Fruit fly (Drosophila melanogaster) whole organism, embryonic: ENCODE measurements around the gene RpL35.
A peak's percentile ranks its signal among the peaks of the same experiment; 100 is the strongest.

Source experiments
- Adf1 ChIP-seq: fragments of 200-800 bp; sonication (Bioruptor generic); IDR thresholded peaks from 2 replicates; pipeline ENCODE4 v1.3.6; 2022; ENCODE audit warnings: missing biosample characterization, missing genetic modification characterization
- Aef1 ChIP-seq: fragments of 200-800 bp; sonication (Bioruptor generic); IDR thresholded peaks from 3 replicates; pipeline ENCODE4 v1.3.6; 2022; ENCODE audit warnings: missing biosample characterization, missing genetic modification characterization
- B-H2 ChIP-seq: fragments of 200-800 bp; sonication (Bioruptor generic); optimal IDR thresholded peaks from 2 replicates; lab custom pipeline; 2018; ENCODE audit warnings: missing biosample characterization, mild to moderate bottlenecking, missing genetic modification characterization
- BEAF-32 ChIP-seq: fragments of 200-800 bp; sonication (Bioruptor generic); optimal IDR thresholded peaks from 3 replicates; lab custom pipeline; 2017; ENCODE audit warnings: missing biosample characterization, missing genetic modification characterization, mild to moderate bottlenecking, moderate library complexity, missing genetic modification reagents
- Bteb2 ChIP-seq: fragments of 200-800 bp; sonication (Bioruptor generic); optimal IDR thresholded peaks from 2 replicates; lab custom pipeline; 2016; ENCODE audit warnings: missing biosample characterization, missing genetic modification characterization
- CG10366 ChIP-seq: fragments of 200-800 bp; sonication (Bioruptor generic); IDR thresholded peaks from 2 replicates; pipeline ENCODE4 v1.3.6; 2022; ENCODE audit warnings: missing biosample characterization, missing genetic modification characterization
- CG10543 ChIP-seq: fragments of 200-800 bp; sonication (Bioruptor generic); optimal IDR thresholded peaks from 3 replicates; lab custom pipeline; 2017; ENCODE audit warnings: missing biosample characterization, mild to moderate bottlenecking, missing genetic modification characterization, moderate library complexity
- CG10959 ChIP-seq: fragments of 200-800 bp; sonication (Bioruptor generic); IDR thresholded peaks from 2 replicates; pipeline ENCODE4 v1.3.6; 2022; ENCODE audit warnings: missing biosample characterization, missing genetic modification characterization
- CG13624 ChIP-seq: fragments of 200-800 bp; sonication (Bioruptor generic); optimal IDR thresholded peaks from 2 replicates; lab custom pipeline; 2016; ENCODE audit warnings: missing biosample characterization, missing genetic modification characterization
- CG15269 ChIP-seq: fragments of 200-800 bp; sonication (Bioruptor generic); optimal IDR thresholded peaks from 2 replicates; lab custom pipeline; 2018; ENCODE audit warnings: missing biosample characterization, mild to moderate bottlenecking, missing genetic modification characterization, moderate library complexity
- CG15479 ChIP-seq: fragments of 200-800 bp; sonication (Bioruptor generic); optimal IDR thresholded peaks from 3 replicates; lab custom pipeline; 2019; ENCODE audit warnings: missing biosample characterization, mild to moderate bottlenecking, missing genetic modification characterization, moderate library complexity
- CG17385 ChIP-seq: fragments of 200-800 bp; sonication (Bioruptor generic); optimal IDR thresholded peaks from 3 replicates; lab custom pipeline; 2018; ENCODE audit warnings: missing biosample characterization, mild to moderate bottlenecking, missing genetic modification characterization
- CG18599 ChIP-seq: fragments of 200-800 bp; sonication (Bioruptor generic); optimal IDR thresholded peaks from 3 replicates; lab custom pipeline; 2017; ENCODE audit warnings: missing biosample characterization, missing genetic modification characterization, mild to moderate bottlenecking, moderate library complexity, missing genetic modification reagents
- CG30020 ChIP-seq: fragments of 200-800 bp; optimal IDR thresholded peaks from 2 replicates; lab custom pipeline; 2019; ENCODE audit warnings: missing biosample characterization, mild to moderate bottlenecking, missing genetic modification characterization, moderate library complexity
- CG30431 ChIP-seq: fragments of 200-800 bp; sonication (Bioruptor generic); optimal IDR thresholded peaks from 2 replicates; lab custom pipeline; 2017; ENCODE audit warnings: missing biosample characterization, missing genetic modification characterization
- CG32767 ChIP-seq: fragments of 200-800 bp; sonication (Bioruptor generic); IDR thresholded peaks from 2 replicates; pipeline ENCODE4 v1.3.6; 2022; ENCODE audit warnings: missing biosample characterization, missing genetic modification characterization
- CG4360 ChIP-seq: fragments of 200-800 bp; sonication (Bioruptor generic); IDR thresholded peaks from 2 replicates; pipeline ENCODE4 v1.3.6; 2022; ENCODE audit warnings: missing biosample characterization, missing genetic modification characterization
- CG5953 ChIP-seq: fragments of 200-800 bp; sonication (Bioruptor generic); IDR thresholded peaks from 2 replicates; pipeline ENCODE4 v1.3.6; 2022; ENCODE audit warnings: missing biosample characterization, missing genetic modification characterization
- CG6791 ChIP-seq: fragments of 200-800 bp; sonication (Bioruptor generic); IDR thresholded peaks from 3 replicates; pipeline ENCODE4 v1.3.6; 2022; ENCODE audit warnings: missing biosample characterization, missing genetic modification characterization; ENCODE audit not compliant: partially characterized antibody
- CG6854 ChIP-seq: fragments of 200-800 bp; sonication (Bioruptor generic); optimal IDR thresholded peaks from 3 replicates; lab custom pipeline; 2017; ENCODE audit warnings: missing biosample characterization, mild to moderate bottlenecking, missing genetic modification characterization
- CG8359 ChIP-seq: fragments of 200-800 bp; sonication (Bioruptor generic); optimal IDR thresholded peaks from 2 replicates; lab custom pipeline; 2017; ENCODE audit warnings: missing biosample characterization, mild to moderate bottlenecking, missing genetic modification characterization, borderline replicate concordance
- Dip3 ChIP-seq: fragments of 200-800 bp; sonication (Bioruptor generic); optimal IDR thresholded peaks from 3 replicates; lab custom pipeline; 2016; ENCODE audit warnings: missing biosample characterization, missing genetic modification characterization
- Doc2 ChIP-seq: fragments of 200-800 bp; sonication (Bioruptor generic); IDR thresholded peaks from 2 replicates; pipeline ENCODE4 v1.3.6; 2022; ENCODE audit warnings: missing biosample characterization, missing genetic modification characterization
- Hr3 ChIP-seq: fragments of 200-800 bp; sonication (Bioruptor generic); optimal IDR thresholded peaks from 3 replicates; lab custom pipeline; 2016; ENCODE audit warnings: missing biosample characterization, missing genetic modification characterization
- Mes4 ChIP-seq: fragments of 200-800 bp; sonication (Bioruptor generic); optimal IDR thresholded peaks from 2 replicates; lab custom pipeline; 2016; ENCODE audit warnings: missing biosample characterization, missing genetic modification characterization
- Mrtf ChIP-seq: fragments of 200-800 bp; sonication (Bioruptor generic); IDR thresholded peaks from 3 replicates; pipeline ENCODE4 v1.3.6; 2022; ENCODE audit warnings: missing biosample characterization, missing genetic modification characterization
- Nf-YA ChIP-seq: fragments of 200-800 bp; sonication (Bioruptor generic); IDR thresholded peaks from 2 replicates; pipeline ENCODE4 v1.3.6; 2022; ENCODE audit warnings: missing biosample characterization, missing genetic modification characterization
- Nf-YC ChIP-seq: fragments of 200-800 bp; optimal IDR thresholded peaks from 3 replicates; lab custom pipeline; 2019; ENCODE audit warnings: missing biosample characterization, mild to moderate bottlenecking, missing genetic modification characterization, moderate library complexity
- Opbp ChIP-seq: fragments of 200-800 bp; sonication (Bioruptor generic); IDR thresholded peaks from 3 replicates; pipeline ENCODE4 v1.3.6; 2022; ENCODE audit warnings: missing biosample characterization, missing genetic modification characterization; ENCODE audit not compliant: partially characterized antibody
- Scr ChIP-seq: fragments of 200-800 bp; sonication (Bioruptor generic); IDR thresholded peaks from 2 replicates; pipeline ENCODE4 v1.3.6; 2022; ENCODE audit warnings: missing biosample characterization, missing genetic modification characterization; ENCODE audit not compliant: partially characterized antibody
- Trl ChIP-seq, 3 experiments: fragments of >200 bp in 2 of 3; fragments of 200-800 bp in 1 of 3; sonication (Bioruptor generic) in 1 of 3; optimal IDR thresholded peaks; 2 replicates in 1 of 3; 3 replicates in 2 of 3; lab custom pipeline; 2016 to 2017; ENCODE audit warnings: missing biosample characterization in 1 of 3, missing genetic modification characterization in 1 of 3
- bigmax ChIP-seq: fragments of 200-800 bp; sonication (Bioruptor generic); optimal IDR thresholded peaks from 2 replicates; lab custom pipeline; 2018; ENCODE audit warnings: missing biosample characterization, mild to moderate bottlenecking, missing genetic modification characterization
- chinmo ChIP-seq: fragments of 200-800 bp; sonication (Bioruptor generic); IDR thresholded peaks from 4 replicates; pipeline ENCODE4 v1.3.6; 2022; ENCODE audit warnings: missing biosample characterization, missing genetic modification characterization; ENCODE audit not compliant: partially characterized antibody
- gem ChIP-seq: fragments of 200-800 bp; sonication (Bioruptor generic); optimal IDR thresholded peaks from 2 replicates; lab custom pipeline; 2019; ENCODE audit warnings: missing biosample characterization, mild to moderate bottlenecking, missing genetic modification characterization, moderate library complexity
- grn ChIP-seq: fragments of 200-800 bp; sonication (Bioruptor generic); optimal IDR thresholded peaks from 3 replicates; lab custom pipeline; 2017; ENCODE audit warnings: missing biosample characterization, missing genetic modification characterization
- ham ChIP-seq: fragments of 200-800 bp; sonication (Bioruptor generic); IDR thresholded peaks from 2 replicates; pipeline ENCODE4 v1.3.6; 2022; ENCODE audit warnings: missing biosample characterization, missing genetic modification characterization
- kay ChIP-seq: fragments of 200-800 bp; sonication (Bioruptor generic); optimal IDR thresholded peaks from 2 replicates; lab custom pipeline; 2016; ENCODE audit warnings: missing biosample characterization, missing genetic modification characterization
- kni ChIP-seq: fragments of 200-800 bp; sonication (Bioruptor generic); optimal IDR thresholded peaks from 3 replicates; lab custom pipeline; 2017; ENCODE audit warnings: mild to moderate bottlenecking, missing biosample characterization, missing genetic modification reagents, missing genetic modification characterization
- oc ChIP-seq: fragments of 200-800 bp; sonication (Bioruptor generic); optimal IDR thresholded peaks from 2 replicates; lab custom pipeline; 2018; ENCODE audit warnings: missing biosample characterization, mild to moderate bottlenecking, missing genetic modification characterization, moderate library complexity
- odd ChIP-seq: fragments of 200-800 bp; sonication (Bioruptor generic); optimal IDR thresholded peaks from 2 replicates; lab custom pipeline; 2017; ENCODE audit warnings: missing biosample characterization, mild to moderate bottlenecking, missing genetic modification characterization
- p53 ChIP-seq: fragments of 200-800 bp; sonication (Bioruptor generic); optimal IDR thresholded peaks from 2 replicates; lab custom pipeline; 2016; ENCODE audit warnings: missing biosample characterization, missing genetic modification characterization
- pros ChIP-seq: fragments of 200-800 bp; sonication (Bioruptor generic); optimal IDR thresholded peaks from 3 replicates; lab custom pipeline; 2019; ENCODE audit warnings: missing biosample characterization, mild to moderate bottlenecking, missing genetic modification characterization, moderate library complexity
- pzg ChIP-seq: fragments of 200-800 bp; sonication (Bioruptor generic); optimal IDR thresholded peaks from 3 replicates; lab custom pipeline; 2018; ENCODE audit warnings: missing biosample characterization, mild to moderate bottlenecking, missing genetic modification characterization, moderate library complexity
- seq ChIP-seq: fragments of 200-800 bp; sonication (Bioruptor generic); IDR thresholded peaks from 2 replicates; pipeline ENCODE4 v1.3.6; 2022; ENCODE audit warnings: missing biosample characterization, missing genetic modification characterization
- tup ChIP-seq: fragments of 200-800 bp; sonication (Bioruptor generic); optimal IDR thresholded peaks from 2 replicates; lab custom pipeline; 2016; ENCODE audit warnings: missing biosample characterization, mild to moderate bottlenecking, missing genetic modification characterization, moderate library complexity
- twi ChIP-seq: fragments of 200-800 bp; optimal IDR thresholded peaks from 2 replicates; lab custom pipeline; 2019; ENCODE audit warnings: missing biosample characterization, mild to moderate bottlenecking, missing genetic modification characterization, moderate library complexity

The RpL35 gene

DNA sequence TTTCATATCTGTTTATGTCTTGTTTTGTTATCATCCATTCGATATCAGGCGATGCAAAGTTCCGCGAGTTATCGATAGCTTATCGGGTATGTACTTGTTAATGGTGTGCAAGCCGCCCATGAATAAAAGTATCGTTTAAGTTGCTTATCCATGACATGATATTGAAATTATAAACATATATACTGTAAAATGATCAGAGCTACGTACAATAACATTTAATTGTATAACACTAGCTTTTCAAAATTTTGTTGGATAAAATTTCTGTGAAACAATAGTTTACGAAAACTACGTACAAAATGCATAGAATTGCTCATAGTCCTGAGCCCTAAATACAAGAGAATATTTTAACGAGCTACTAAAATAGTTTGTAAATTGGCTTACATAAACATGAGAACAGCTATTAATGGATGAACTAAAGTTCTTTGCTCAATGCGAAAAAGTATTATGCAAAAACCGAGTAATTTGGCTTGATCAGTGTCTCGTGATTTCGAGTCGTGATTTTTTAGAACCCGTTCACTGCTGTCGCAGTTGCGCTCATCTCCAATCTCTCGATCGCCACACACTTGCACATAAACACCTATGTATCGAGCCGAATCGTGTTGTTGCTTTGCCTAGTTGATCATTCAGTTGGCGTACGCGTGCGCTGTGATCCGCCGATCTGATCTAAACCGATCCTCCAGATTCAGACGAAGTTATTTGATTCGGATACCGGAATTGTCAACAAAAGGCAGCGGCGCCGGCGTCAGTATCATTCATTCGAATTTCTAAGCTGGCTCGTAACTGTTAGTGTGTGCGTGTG lies 17.4 kb downstream of the RpL35 start, which contains the start of the genes PGAP1 and cv (continued):
- TF ChIP-seq grn (GFP tag; lab: Kevin White, UChicago) (peak; percentile 87), kay (GFP tag; lab: Kevin White, UChicago) (peak; percentile 25), bigmax (GFP tag; lab: Kevin White, UChicago) (no peak), Opbp (peak; percentile 78; the same call in 2 of the 3 replicates), CG30020 (tag; lab: Kevin White, UChicago) (peak; percentile 6), Hr3 (peak; percentile 19), Dip3 (GFP tag; lab: Kevin White, UChicago) (peak; percentile 17), CG10366 (GFP tag; lab: Robert Waterston, UW) (no peak), CG6791 (GFP tag; lab: Robert Waterston, UW) (peak; percentile 84), CG32767 (no peak), Bteb2 (GFP tag; lab: Kevin White, UChicago) (no peak), Doc2 (GFP tag; lab: Robert Waterston, UW) (no peak)

- no peak for TF ChIP-seq CG15269 (tag; lab: Kevin White, UChicago)
- no peak for TF ChIP-seq Mrtf (GFP tag; lab: Robert Waterston, UW)
- peak; percentile 17 for TF ChIP-seq pros
- peak; percentile 32 for TF ChIP-seq oc (tag; lab: Kevin White, UChicago)
- peak; percentile 94 for TF ChIP-seq CG4360 (GFP tag; lab: Robert Waterston, UW)
- peak; percentile 75 for TF ChIP-seq p53 (GFP tag; lab: Kevin White, UChicago)
- peak; percentile 83 for TF ChIP-seq CG17385 (GFP tag; lab: Kevin White, UChicago)
- peak; percentile 41; the same call in 2 of the 3 replicates for TF ChIP-seq Aef1
- TF ChIP-seq CG5953 (GFP tag; lab: Robert Waterston, UW), result no peak
- no peak for TF ChIP-seq CG15479 (GFP tag; lab: Kevin White, UChicago)
- peak; percentile 30 for TF ChIP-seq CG10543
- peak; percentile 40 for TF ChIP-seq kni (GFP tag; lab: Kevin White, UChicago)
- peak; percentile 87; the same call in 3 of the 4 replicates for TF ChIP-seq chinmo (GFP tag; lab: Robert Waterston, UW)
- TF ChIP-seq Adf1 (GFP tag; lab: Robert Waterston, UW), result peak; percentile 91
- peak in 1 of 2 experiments; percentile 15 for TF ChIP-seq Trl (optimal IDR thresholded peaks at IDR 0.05; lab: Kevin White, UChicago)
- no peak for TF ChIP-seq Trl (GFP tag; optimal IDR thresholded peaks at IDR 0.05; lab: Kevin White, UChicago)
- TF ChIP-seq twi, result peak; percentile 5
These were observed 18.0 kb downstream of the RpL35 start for dm6 chrX:5690216-5690523.

DNA sequence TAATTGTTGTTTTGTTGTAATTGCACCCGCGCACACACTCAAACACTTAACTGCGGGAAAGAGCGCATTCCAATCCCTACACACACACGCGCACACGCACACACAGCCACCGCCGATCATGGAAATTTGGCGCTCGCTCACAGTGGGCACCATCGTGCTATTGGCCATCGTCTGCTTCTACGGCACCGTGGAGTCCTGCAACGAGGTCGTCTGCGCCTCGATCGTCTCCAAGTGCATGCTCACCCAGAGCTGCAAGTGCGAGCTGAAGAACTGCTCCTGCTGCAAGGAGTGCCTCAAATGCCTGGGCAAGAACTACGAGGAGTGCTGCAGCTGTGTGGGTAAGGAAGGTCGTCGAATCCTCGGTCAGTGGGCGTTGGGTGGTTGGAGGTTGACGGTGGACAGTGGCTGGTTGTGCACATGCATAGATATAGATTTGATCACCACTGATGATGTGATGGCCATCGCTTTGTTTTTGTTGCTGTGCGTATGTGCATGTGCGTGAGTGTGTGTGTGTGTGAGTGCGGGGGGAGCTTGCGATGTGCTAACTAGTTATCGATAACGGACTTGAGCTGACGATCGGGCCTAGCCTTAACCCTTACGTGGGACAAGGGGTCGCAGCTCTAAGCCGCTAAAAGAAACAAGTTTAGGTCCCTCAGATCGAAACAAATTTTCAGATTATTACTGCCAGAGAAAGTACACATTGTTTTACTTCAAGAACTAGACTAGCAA lies 18.6 kb downstream of the RpL35 start:
- TF ChIP-seq ham (no peak), gem (tag; lab: Kevin White, UChicago) (no peak), CG13624 (GFP tag; lab: Kevin White, UChicago) (no peak), tup (GFP tag; lab: Kevin White, UChicago) (no peak), odd (GFP tag; lab: Kevin White, UChicago) (no peak), Nf-YC (tag; lab: Kevin White, UChicago) (no peak), BEAF-32 (GFP tag; lab: Kevin White, UChicago) (peak; percentile 63), Mes4 (GFP tag; lab: Kevin White, UChicago) (no peak), CG8359 (GFP tag; lab: Kevin White, UChicago) (no peak), pzg (peak; percentile 20), CG18599 (GFP tag; lab: Kevin White, UChicago) (no peak), seq (GFP tag; lab: Robert Waterston, UW) (no peak), CG10959 (GFP tag; lab: Robert Waterston, UW) (peak; percentile 90), Nf-YA (no peak), Scr (GFP tag; lab: Robert Waterston, UW) (0 out of 2 replicates have a peak, but pooled peaks have one; percentile 24), CG6854 (GFP tag; lab: Kevin White, UChicago) (no peak), CG30431 (GFP tag; lab: Kevin White, UChicago) (no peak), B-H2 (GFP tag; lab: Kevin White, UChicago) (no peak)
